Worm (Caenorhabditis elegans): ENCODE data around the gene dgn-1.

Gene dgn-1

DNA sequence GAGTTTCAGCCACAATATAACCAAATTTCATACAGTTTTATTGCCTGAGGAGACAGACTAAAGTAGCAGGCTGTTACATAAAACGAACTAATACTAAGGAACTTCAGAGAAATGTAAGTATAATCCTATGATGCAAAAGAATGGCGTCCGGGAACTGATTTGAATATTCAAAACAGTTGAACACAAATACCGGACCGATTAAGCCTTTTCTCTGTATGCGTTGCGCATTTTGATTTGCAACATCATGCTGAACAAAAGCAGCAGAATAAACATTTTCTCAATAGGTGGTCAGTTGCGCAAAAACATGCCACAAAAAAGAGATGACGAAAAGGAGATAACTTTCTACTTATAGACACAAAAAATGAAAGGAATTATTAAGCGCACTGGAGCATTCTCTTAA, 4.8 kb downstream of the dgn-1 start:
- TF ChIP-seq R02D3.7 (tag; optimal IDR thresholded peaks at IDR 0.05) (no peak), nhr-28 (tag; optimal IDR thresholded peaks at IDR 0.05) (no peak), daf-12 (tag; optimal IDR thresholded peaks at IDR 0.05) (no peak)

DNA sequence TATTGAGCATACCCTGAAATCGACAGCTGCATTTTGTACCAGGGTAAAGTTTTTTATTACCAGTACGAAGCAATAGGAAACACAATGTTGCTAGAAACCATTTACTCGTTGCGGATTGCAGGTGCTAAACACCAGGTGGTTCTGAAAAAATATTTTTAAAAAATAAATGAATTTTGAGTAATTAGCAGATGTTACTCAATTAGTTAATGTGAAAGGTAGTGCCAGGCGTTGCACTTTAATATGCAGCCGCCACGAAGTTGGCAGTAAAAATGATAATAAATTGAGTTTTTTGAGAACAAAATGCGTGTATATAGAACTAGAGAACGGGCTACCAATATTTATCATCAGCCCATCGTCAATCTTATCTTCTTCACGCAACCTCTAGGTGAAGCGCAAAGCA, 9.2 kb downstream of the dgn-1 start, which contains the start of gene nstp-9:
TSS of gene nstp-9 (minus strand) at position 101 of the 400 bp plus-strand sequence.
- TF ChIP-seq nhr-28 (tag; optimal IDR thresholded peaks at IDR 0.05) (no peak), nhr-67 (tag; optimal IDR thresholded peaks at IDR 0.05) (no peak), mml-1 (tag; optimal IDR thresholded peaks at IDR 0.05) (no peak), pha-4 (tag; optimal IDR thresholded peaks at IDR 0.05) (no peak), unc-62 (GFP tag; optimal IDR thresholded peaks at IDR 0.05) (no peak), skn-1 (tag; optimal IDR thresholded peaks at IDR 0.05) (no peak), lsy-12 (tag; optimal IDR thresholded peaks at IDR 0.05) (no peak), elt-2 (tag; optimal IDR thresholded peaks at IDR 0.05) (no peak), nhr-23 (tag; optimal IDR thresholded peaks at IDR 0.05) (no peak), nhr-25 (tag; optimal IDR thresholded peaks at IDR 0.05) (no peak), daf-12 (tag; optimal IDR thresholded peaks at IDR 0.05) (no peak), pqm-1 (tag; optimal IDR thresholded peaks at IDR 0.05) (no peak), ceh-28 (tag; optimal IDR thresholded peaks at IDR 0.05) (no peak), aly-2 (tag; optimal IDR thresholded peaks at IDR 0.05) (no peak), ceh-82 (tag; optimal IDR thresholded peaks at IDR 0.05) (no peak), nhr-77 (tag; optimal IDR thresholded peaks at IDR 0.05) (no peak), sea-2 (GFP tag; optimal IDR thresholded peaks at IDR 0.05) (no peak), nhr-12 (tag; optimal IDR thresholded peaks at IDR 0.05) (no peak), zag-1 (tag; optimal IDR thresholded peaks at IDR 0.05) (no peak), elt-3 (tag; optimal IDR thresholded peaks at IDR 0.05) (no peak)

DNA sequence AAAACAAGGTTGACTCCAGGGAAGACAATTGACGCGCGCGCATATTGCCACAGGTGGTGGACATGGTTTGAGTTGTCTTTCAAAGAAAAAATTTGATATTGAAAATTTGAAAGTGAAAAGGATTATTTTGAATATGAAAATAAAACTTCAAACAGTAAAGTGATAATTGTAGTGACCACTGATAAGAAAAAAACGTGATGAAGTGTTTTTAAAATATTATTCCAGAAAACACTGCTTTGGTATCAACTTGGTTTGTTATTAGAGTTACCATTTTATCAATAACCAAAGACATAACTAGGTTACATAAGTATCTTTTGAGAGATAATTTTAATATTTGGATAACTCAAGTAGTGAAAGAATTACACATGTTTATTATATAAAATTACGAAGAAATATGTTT, 12.6 kb downstream of the dgn-1 start:
- TF ChIP-seq pha-4 (tag; optimal IDR thresholded peaks at IDR 0.05) (peak; percentile 55), elt-1 (tag; optimal IDR thresholded peaks at IDR 0.05) (no peak), unc-39 (tag; optimal IDR thresholded peaks at IDR 0.05) (no peak), lin-39 (tag; optimal IDR thresholded peaks at IDR 0.05) (no peak), elt-2 (tag; optimal IDR thresholded peaks at IDR 0.05) (peak; percentile 44), ama-1 (optimal IDR thresholded peaks at IDR 0.05) (no peak), ceh-9 (tag; optimal IDR thresholded peaks at IDR 0.05) (no peak), nhr-23 (tag; optimal IDR thresholded peaks at IDR 0.05) (no peak)

- no peak for TF ChIP-seq ztf-4 (tag; optimal IDR thresholded peaks at IDR 0.05)
- TF ChIP-seq elt-2 (tag; optimal IDR thresholded peaks at IDR 0.05) = peak; percentile 61
- TF ChIP-seq elt-3 (tag; optimal IDR thresholded peaks at IDR 0.05) = no peak
These were observed 14.1 kb downstream of the dgn-1 start for ce11 chrX:10914421-10915277.

- no peak for TF ChIP-seq nhr-25 (tag; optimal IDR thresholded peaks at IDR 0.05)
- no peak for TF ChIP-seq egl-5 (tag; optimal IDR thresholded peaks at IDR 0.05)
- TF ChIP-seq ceh-82 (tag; optimal IDR thresholded peaks at IDR 0.05) = no peak
- TF ChIP-seq ceh-9 (tag; optimal IDR thresholded peaks at IDR 0.05) = no peak
- no peak for TF ChIP-seq nhr-12 (tag; optimal IDR thresholded peaks at IDR 0.05)
- TF ChIP-seq fkh-2 (tag; optimal IDR thresholded peaks at IDR 0.05) = no peak
These were observed 14.8 kb downstream of the dgn-1 start, which contains the start of gene F47B10.9 for ce11 chrX:10913981-10914380. Gene F47B10.9 (minus strand): TSS chrX:10914081.

ce11 chrX:10910716-10911115, 18.1 kb downstream of the dgn-1 start, which contains the start of gene F47B10.8:
Gene F47B10.8 (minus strand): TSS chrX:10910816.
- no peak for TF ChIP-seq nhr-23 (tag; optimal IDR thresholded peaks at IDR 0.05)
- no peak for TF ChIP-seq lin-15B (tag; optimal IDR thresholded peaks at IDR 0.05)
- TF ChIP-seq zag-1 (tag; optimal IDR thresholded peaks at IDR 0.05) = no peak
- no peak for TF ChIP-seq daf-12 (tag; optimal IDR thresholded peaks at IDR 0.05)
- TF ChIP-seq elt-3 (tag; optimal IDR thresholded peaks at IDR 0.05) = no peak
- TF ChIP-seq fkh-2 (tag; optimal IDR thresholded peaks at IDR 0.05) = no peak
- no peak for TF ChIP-seq tbx-2 (tag; optimal IDR thresholded peaks at IDR 0.05)
- TF ChIP-seq ceh-9 (tag; optimal IDR thresholded peaks at IDR 0.05) = no peak

Measured in whole organism, L3 larva.